Fruit fly (Drosophila melanogaster): ENCODE measurements around the gene Nna1.

The Nna1 gene

DNA sequence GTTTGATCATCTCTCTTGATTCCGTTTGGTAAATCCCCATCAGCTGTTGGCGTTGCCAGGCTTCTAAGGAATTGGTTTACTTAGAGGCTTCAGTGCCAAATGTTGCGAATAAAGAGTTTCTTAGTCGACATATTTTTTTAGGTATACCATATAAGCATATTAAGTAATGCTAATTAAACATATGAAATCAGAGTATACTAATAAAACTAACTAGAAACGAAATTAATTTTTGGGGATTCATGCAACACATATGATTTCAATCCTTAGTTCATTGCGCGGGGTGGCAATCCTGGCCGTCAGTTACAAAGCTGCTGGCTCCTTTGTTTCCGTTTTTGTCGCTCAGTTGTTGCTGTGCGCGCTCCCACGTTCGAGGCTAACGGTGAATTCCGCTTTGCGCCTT, 22.7 kb upstream of the Nna1 start, which contains the start of gene CG15760 (continued):
- TF ChIP-seq CG6854 (GFP tag; optimal IDR thresholded peaks at IDR 0.05) (no peak), CG10543 (GFP tag; optimal IDR thresholded peaks at IDR 0.05) (no peak), CG6813 (GFP tag; optimal IDR thresholded peaks at IDR 0.05) (no peak), CG17385 (GFP tag; optimal IDR thresholded peaks at IDR 0.05) (no peak), bigmax (GFP tag; optimal IDR thresholded peaks at IDR 0.05) (no peak), scrt (GFP tag; optimal IDR thresholded peaks at IDR 0.05) (peak; percentile 36), CG34376 (GFP tag; optimal IDR thresholded peaks at IDR 0.05) (peak; percentile 29), E2f2 (GFP tag; IDR thresholded peaks at IDR 0.05) (0 out of 2 replicates have a peak, but pooled peaks have one; percentile 9), insv (GFP tag; optimal IDR thresholded peaks at IDR 0.05) (no peak), CG31441 (GFP tag; IDR thresholded peaks at IDR 0.05) (no peak), CG6791 (GFP tag; IDR thresholded peaks at IDR 0.05; ENCODE audit: partially characterized antibody) (no peak), phol (tag; optimal IDR thresholded peaks at IDR 0.05) (peak; percentile 14), CG14014 (GFP tag; IDR thresholded peaks at IDR 0.05) (no peak), CG11456 (GFP tag; IDR thresholded peaks at IDR 0.05) (no peak), Dip3 (GFP tag; optimal IDR thresholded peaks at IDR 0.05) (no peak), gfzf (GFP tag; optimal IDR thresholded peaks at IDR 0.05) (no peak), Atf-2 (GFP tag; optimal IDR thresholded peaks at IDR 0.05) (no peak), CG15514 (GFP tag; optimal IDR thresholded peaks at IDR 0.05) (peak; percentile 72), CG11695 (GFP tag; IDR thresholded peaks at IDR 0.05) (no peak), Deaf1 (tag; optimal IDR thresholded peaks at IDR 0.05) (no peak), CG16813 (GFP tag; IDR thresholded peaks at IDR 0.05; ENCODE audit: partially characterized antibody) (no peak), ato (GFP tag; IDR thresholded peaks at IDR 0.05; ENCODE audit: partially characterized antibody) (no peak), zf30C (GFP tag; optimal IDR thresholded peaks at IDR 0.05) (no peak), oc (tag; optimal IDR thresholded peaks at IDR 0.05) (no peak), CG17912 (GFP tag; optimal IDR thresholded peaks at IDR 0.05) (no peak), PHDP (tag; optimal IDR thresholded peaks at IDR 0.05) (no peak), CG10959 (GFP tag; IDR thresholded peaks at IDR 0.05) (no peak), emc (GFP tag; optimal IDR thresholded peaks at IDR 0.05) (no peak), ara (GFP tag; IDR thresholded peaks at IDR 0.05) (no peak), CG42726 (GFP tag; IDR thresholded peaks at IDR 0.05; ENCODE audit: partially characterized antibody) (no peak), sima (GFP tag; optimal IDR thresholded peaks at IDR 0.05) (no peak), HmgD (GFP tag; optimal IDR thresholded peaks at IDR 0.05) (no peak), MESR4 (GFP tag; optimal IDR thresholded peaks at IDR 0.05) (no peak), CG8765 (GFP tag; IDR thresholded peaks at IDR 0.05) (no peak), CG33213 (GFP tag; optimal IDR thresholded peaks at IDR 0.05) (no peak), gsb (GFP tag; IDR thresholded peaks at IDR 0.05) (no peak), row (GFP tag; IDR thresholded peaks at IDR 0.05) (peak; percentile 50), Nf-YC (tag; optimal IDR thresholded peaks at IDR 0.05) (no peak), amos (GFP tag; IDR thresholded peaks at IDR 0.05; ENCODE audit: partially characterized antibody) (no peak), CG31388 (GFP tag; optimal IDR thresholded peaks at IDR 0.05) (no peak), CG7357 (GFP tag; IDR thresholded peaks at IDR 0.05) (no peak), HLH4C (GFP tag; IDR thresholded peaks at IDR 0.05; ENCODE audit: partially characterized antibody) (no peak), Mrtf (GFP tag; IDR thresholded peaks at IDR 0.05) (no peak), CG7928 (GFP tag; optimal IDR thresholded peaks at IDR 0.05) (no peak), Eip74EF (GFP tag; optimal IDR thresholded peaks at IDR 0.05) (no peak), Fer3 (tag; optimal IDR thresholded peaks at IDR 0.05) (no peak), CG3281 (GFP tag; optimal IDR thresholded peaks at IDR 0.05) (no peak), CG34224 (GFP tag; IDR thresholded peaks at IDR 0.05; ENCODE audit: partially characterized antibody) (no peak), CG4730 (GFP tag; IDR thresholded peaks at IDR 0.05) (no peak), trem (tag; optimal IDR thresholded peaks at IDR 0.05) (peak; percentile 17), CG4617 (GFP tag; optimal IDR thresholded peaks at IDR 0.05; ENCODE audit: borderline replicate concordance) (no peak)
